Fruit fly (Drosophila melanogaster) whole organism, embryonic: ENCODE data around the gene CG14221.

Experiments used
- Antp ChIP-seq: fragments of 200-800 bp; sonication (Bioruptor generic); optimal IDR thresholded peaks from 3 replicates; lab custom pipeline; 2016; ENCODE audit warnings: missing biosample characterization, missing genetic modification characterization
- BtbVII ChIP-seq: fragments of 200-800 bp; sonication (Bioruptor generic); optimal IDR thresholded peaks from 3 replicates; lab custom pipeline; 2017; ENCODE audit warnings: missing biosample characterization, mild to moderate bottlenecking, missing genetic modification characterization
- CG10543 ChIP-seq: fragments of 200-800 bp; sonication (Bioruptor generic); optimal IDR thresholded peaks from 3 replicates; lab custom pipeline; 2017; ENCODE audit warnings: missing biosample characterization, mild to moderate bottlenecking, missing genetic modification characterization, moderate library complexity
- CG11560 ChIP-seq: fragments of 200-800 bp; sonication (Bioruptor generic); IDR thresholded peaks from 3 replicates; pipeline ENCODE4 v1.3.6; 2022; ENCODE audit warnings: missing biosample characterization, missing genetic modification characterization
- CG12071 ChIP-seq: fragments of 200-800 bp; sonication (Bioruptor generic); optimal IDR thresholded peaks from 3 replicates; lab custom pipeline; 2018; ENCODE audit warnings: missing biosample characterization, mild to moderate bottlenecking, missing genetic modification characterization
- CG1233 ChIP-seq: fragments of 200-800 bp; sonication (Bioruptor generic); optimal IDR thresholded peaks from 4 replicates; lab custom pipeline; 2018; ENCODE audit warnings: missing biosample characterization, mild to moderate bottlenecking, missing genetic modification characterization
- CG15269 ChIP-seq: fragments of 200-800 bp; sonication (Bioruptor generic); optimal IDR thresholded peaks from 2 replicates; lab custom pipeline; 2018; ENCODE audit warnings: missing biosample characterization, mild to moderate bottlenecking, missing genetic modification characterization, moderate library complexity
- CG15696 ChIP-seq: fragments of 200-800 bp; sonication (Bioruptor generic); optimal IDR thresholded peaks from 2 replicates; lab custom pipeline; 2019; ENCODE audit warnings: missing biosample characterization, mild to moderate bottlenecking, missing genetic modification characterization, moderate library complexity
- CG16813 ChIP-seq: fragments of 200-800 bp; sonication (Bioruptor generic); IDR thresholded peaks from 3 replicates; pipeline ENCODE4 v1.3.6; 2022; ENCODE audit warnings: missing biosample characterization, missing genetic modification characterization; ENCODE audit not compliant: partially characterized antibody
- CG17802 ChIP-seq: fragments of 200-800 bp; sonication (Bioruptor generic); optimal IDR thresholded peaks from 2 replicates; lab custom pipeline; 2018; ENCODE audit warnings: missing biosample characterization, mild to moderate bottlenecking, missing genetic modification characterization, moderate library complexity
- CG2678 ChIP-seq: fragments of 200-800 bp; sonication (Bioruptor generic); optimal IDR thresholded peaks from 3 replicates; lab custom pipeline; 2019; ENCODE audit warnings: missing biosample characterization, mild to moderate bottlenecking, missing genetic modification characterization, moderate library complexity
- CG30020 ChIP-seq: fragments of 200-800 bp; optimal IDR thresholded peaks from 2 replicates; lab custom pipeline; 2019; ENCODE audit warnings: missing biosample characterization, mild to moderate bottlenecking, missing genetic modification characterization, moderate library complexity
- CG3065 ChIP-seq: fragments of 200-800 bp; sonication (Bioruptor generic); optimal IDR thresholded peaks from 2 replicates; lab custom pipeline; 2016; ENCODE audit warnings: missing biosample characterization, missing genetic modification characterization
- CG31441 ChIP-seq: fragments of 200-800 bp; sonication (Bioruptor generic); IDR thresholded peaks from 2 replicates; pipeline ENCODE4 v1.3.6; 2022; ENCODE audit warnings: missing biosample characterization, missing genetic modification characterization
- CG4424 ChIP-seq: fragments of 200-800 bp; sonication (Bioruptor generic); optimal IDR thresholded peaks from 3 replicates; lab custom pipeline; 2016; ENCODE audit warnings: missing biosample characterization, missing genetic modification characterization
- CG6813 ChIP-seq: fragments of 200-800 bp; sonication (Bioruptor generic); optimal IDR thresholded peaks from 2 replicates; lab custom pipeline; 2017; ENCODE audit warnings: missing biosample characterization, missing genetic modification characterization, mild to moderate bottlenecking, moderate library complexity, missing genetic modification reagents
- CG7987 ChIP-seq: fragments of 200-800 bp; sonication (Bioruptor generic); optimal IDR thresholded peaks from 2 replicates; lab custom pipeline; 2018; ENCODE audit warnings: missing biosample characterization, mild to moderate bottlenecking, missing genetic modification characterization, moderate library complexity
- Chrac-16 ChIP-seq: fragments of 200-800 bp; sonication (Bioruptor generic); optimal IDR thresholded peaks from 3 replicates; lab custom pipeline; 2016; ENCODE audit warnings: missing biosample characterization, missing genetic modification characterization
- CkIIα-i1 ChIP-seq: fragments of 200-800 bp; sonication (Bioruptor generic); IDR thresholded peaks from 2 replicates; pipeline ENCODE4 v1.3.6; 2022; ENCODE audit warnings: missing biosample characterization, missing genetic modification characterization
- Dad ChIP-seq: fragments of 200-800 bp; sonication (Bioruptor generic); optimal IDR thresholded peaks from 3 replicates; lab custom pipeline; 2016; ENCODE audit warnings: missing biosample characterization, missing genetic modification characterization
- Dref ChIP-seq: fragments of 200-800 bp; sonication (Bioruptor generic); IDR thresholded peaks from 2 replicates; pipeline ENCODE4 v1.3.6; 2022; ENCODE audit warnings: missing biosample characterization, missing genetic modification characterization
- E2f2 ChIP-seq: fragments of 200-800 bp; sonication (Bioruptor generic); IDR thresholded peaks from 2 replicates; pipeline ENCODE4 v1.3.6; 2022; ENCODE audit warnings: missing biosample characterization, missing genetic modification characterization
- Fer1 ChIP-seq: fragments of 200-800 bp; sonication (Bioruptor generic); optimal IDR thresholded peaks from 2 replicates; lab custom pipeline; 2017; ENCODE audit warnings: missing biosample characterization, mild to moderate bottlenecking, missing genetic modification characterization
- HLH4C ChIP-seq: fragments of 200-800 bp; sonication (Bioruptor generic); IDR thresholded peaks from 3 replicates; pipeline ENCODE4 v1.3.6; 2022; ENCODE audit warnings: missing biosample characterization, missing genetic modification characterization; ENCODE audit not compliant: partially characterized antibody
- Hmr ChIP-seq: fragments of 200-800 bp; sonication (Bioruptor generic); optimal IDR thresholded peaks from 3 replicates; lab custom pipeline; 2017; ENCODE audit warnings: mild to moderate bottlenecking, missing biosample characterization, missing genetic modification reagents, missing genetic modification characterization
- Lhr ChIP-seq: fragments of 200-800 bp; sonication (Bioruptor generic); optimal IDR thresholded peaks from 3 replicates; lab custom pipeline; 2017; ENCODE audit warnings: mild to moderate bottlenecking, missing biosample characterization, missing genetic modification reagents, missing genetic modification characterization
- NK7.1 ChIP-seq: fragments of 200-800 bp; sonication (Bioruptor generic); optimal IDR thresholded peaks from 3 replicates; lab custom pipeline; 2016; ENCODE audit warnings: missing biosample characterization, missing genetic modification characterization
- Nf-YB ChIP-seq: fragments of 200-800 bp; sonication (Bioruptor generic); optimal IDR thresholded peaks from 3 replicates; lab custom pipeline; 2019; ENCODE audit warnings: missing biosample characterization, mild to moderate bottlenecking, missing genetic modification characterization, moderate library complexity
- Opbp ChIP-seq: fragments of 200-800 bp; sonication (Bioruptor generic); IDR thresholded peaks from 3 replicates; pipeline ENCODE4 v1.3.6; 2022; ENCODE audit warnings: missing biosample characterization, missing genetic modification characterization; ENCODE audit not compliant: partially characterized antibody
- Ravus ChIP-seq: fragments of 200-800 bp; sonication (Bioruptor generic); IDR thresholded peaks from 2 replicates; pipeline ENCODE4 v1.3.6; 2022; ENCODE audit warnings: missing biosample characterization, missing genetic modification characterization
- Rx ChIP-seq: fragments of 200-800 bp; sonication (Bioruptor generic); IDR thresholded peaks from 2 replicates; pipeline ENCODE4 v1.3.6; 2022; ENCODE audit warnings: missing biosample characterization, missing genetic modification characterization
- Sry-β ChIP-seq: fragments of 200-800 bp; sonication (Bioruptor generic); optimal IDR thresholded peaks from 2 replicates; lab custom pipeline; 2018; ENCODE audit warnings: missing biosample characterization, mild to moderate bottlenecking, missing genetic modification characterization, moderate library complexity
- ap ChIP-seq: fragments of 200-800 bp; sonication (Bioruptor generic); IDR thresholded peaks from 2 replicates; pipeline ENCODE4 v1.3.6; 2022; ENCODE audit warnings: missing biosample characterization, missing genetic modification characterization
- ara ChIP-seq: fragments of 200-800 bp; sonication (Bioruptor generic); IDR thresholded peaks from 2 replicates; pipeline ENCODE4 v1.3.6; 2022; ENCODE audit warnings: missing biosample characterization, missing genetic modification characterization
- ase ChIP-seq: fragments of 200-800 bp; sonication (Bioruptor generic); IDR thresholded peaks from 3 replicates; pipeline ENCODE4 v1.3.6; 2022; ENCODE audit warnings: missing biosample characterization, missing genetic modification characterization
- ash1 ChIP-seq: fragments of 200-800 bp; sonication (Bioruptor generic); optimal IDR thresholded peaks from 2 replicates; lab custom pipeline; 2018; ENCODE audit warnings: missing biosample characterization, mild to moderate bottlenecking, missing genetic modification characterization
- cad ChIP-seq: fragments of >200 bp; optimal IDR thresholded peaks from 2 replicates; lab custom pipeline; 2017; ENCODE audit warnings: missing biosample characterization, missing genetic modification characterization
- dpn ChIP-seq, 2 experiments: fragments of 200-800 bp; sonication (Bioruptor generic); optimal IDR thresholded peaks; 3 replicates each; lab custom pipeline; 2016; ENCODE audit warnings: missing biosample characterization in 2 of 2, missing genetic modification characterization in 2 of 2
- esg ChIP-seq: fragments of 200-800 bp; sonication (Bioruptor generic); conservative IDR thresholded peaks from 2 replicates; pipeline ENCODE4 v1.3.6; 2022; ENCODE audit warnings: missing biosample characterization, missing genetic modification characterization
- fd96Cb ChIP-seq: fragments of 200-800 bp; sonication (Bioruptor generic); optimal IDR thresholded peaks from 2 replicates; lab custom pipeline; 2018; ENCODE audit warnings: missing biosample characterization, mild to moderate bottlenecking, missing genetic modification characterization, moderate library complexity
- gcm ChIP-seq: fragments of 200-800 bp; sonication (Bioruptor generic); optimal IDR thresholded peaks from 2 replicates; lab custom pipeline; 2019; ENCODE audit warnings: missing biosample characterization, mild to moderate bottlenecking, missing genetic modification characterization, moderate library complexity
- gsb-n ChIP-seq: fragments of 200-800 bp; sonication (Bioruptor generic); optimal IDR thresholded peaks from 3 replicates; lab custom pipeline; 2018; ENCODE audit warnings: missing biosample characterization, mild to moderate bottlenecking, missing genetic modification characterization
- gt ChIP-seq: fragments of 200-800 bp; sonication (Bioruptor generic); IDR thresholded peaks from 2 replicates; pipeline ENCODE4 v1.3.6; 2022; ENCODE audit warnings: missing biosample characterization, missing genetic modification characterization
- hth ChIP-seq: fragments of >200 bp; optimal IDR thresholded peaks from 2 replicates; lab custom pipeline; 2017; ENCODE audit warnings: inconsistent platforms
- lbe ChIP-seq: fragments of 200-800 bp; sonication (Bioruptor generic); optimal IDR thresholded peaks from 2 replicates; lab custom pipeline; 2016; ENCODE audit warnings: missing biosample characterization, mild to moderate bottlenecking, missing genetic modification characterization
- nerfin-1 ChIP-seq: fragments of 200-800 bp; sonication (Bioruptor generic); optimal IDR thresholded peaks from 3 replicates; lab custom pipeline; 2019; ENCODE audit warnings: missing biosample characterization, mild to moderate bottlenecking, missing genetic modification characterization, moderate library complexity
- org-1 ChIP-seq: fragments of 200-800 bp; sonication (Bioruptor generic); optimal IDR thresholded peaks from 2 replicates; lab custom pipeline; 2017; ENCODE audit warnings: missing biosample characterization, missing genetic modification characterization
- rib ChIP-seq: fragments of 200-800 bp; sonication (Bioruptor generic); IDR thresholded peaks from 2 replicates; pipeline ENCODE4 v1.3.6; 2022; ENCODE audit warnings: missing biosample characterization, missing genetic modification characterization
- schlank ChIP-seq: fragments of 200-800 bp; sonication (Bioruptor generic); optimal IDR thresholded peaks from 2 replicates; lab custom pipeline; 2018; ENCODE audit warnings: missing biosample characterization, mild to moderate bottlenecking, missing genetic modification characterization
- usp ChIP-seq: fragments of >200 bp; optimal IDR thresholded peaks from 2 replicates; lab custom pipeline; 2017; ENCODE audit warnings: missing biosample characterization, missing genetic modification characterization
- zen2 ChIP-seq: fragments of 200-800 bp; sonication (Bioruptor generic); IDR thresholded peaks from 3 replicates; pipeline ENCODE4 v1.3.6; 2022; ENCODE audit warnings: missing biosample characterization, missing genetic modification characterization; ENCODE audit not compliant: partially characterized antibody

The CG14221 gene

DNA sequence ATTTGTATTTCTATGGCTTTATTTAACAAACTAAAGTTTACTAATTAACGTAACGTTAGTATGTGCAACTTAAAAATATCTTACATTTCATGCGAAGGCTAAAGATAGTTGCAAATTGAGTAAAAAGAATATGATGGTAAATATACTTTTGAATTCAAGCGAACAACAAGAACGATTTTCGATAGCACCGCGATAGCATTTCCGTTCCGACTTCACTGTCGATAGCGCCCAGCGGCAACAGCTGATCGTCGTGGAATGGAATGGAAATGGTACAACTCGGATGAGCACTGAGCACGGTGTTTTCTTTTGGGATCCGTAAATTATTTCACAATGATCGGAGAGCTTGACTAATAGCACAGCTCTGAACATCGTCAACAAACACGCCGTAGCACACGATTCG, 7.6 kb downstream of the CG14221 start (continued):
- TF ChIP-seq Antp, result no peak
- no peak for TF ChIP-seq CG11560 (tag; lab: Robert Waterston, UW)
- TF ChIP-seq CG1233 (GFP tag; lab: Kevin White, UChicago), result peak; percentile 71
- TF ChIP-seq NK7.1, result peak; percentile 38
- 0 out of 3 replicates have a peak, but pooled peaks have one; percentile 33 for TF ChIP-seq CG16813
- no peak for TF ChIP-seq CG15269 (tag; lab: Kevin White, UChicago)
- TF ChIP-seq BtbVII (GFP tag; lab: Kevin White, UChicago), result peak; percentile 59
- peak; percentile 74 for TF ChIP-seq Dref (GFP tag; lab: Robert Waterston, UW)
- TF ChIP-seq Opbp, result peak; percentile 17; the same call in 1 of the 3 replicates
- TF ChIP-seq zen2 (GFP tag; lab: Robert Waterston, UW), result peak; percentile 64; the same call in 2 of the 3 replicates
- TF ChIP-seq Lhr, result peak; percentile 13
- TF ChIP-seq nerfin-1, result peak; percentile 54
- no peak for TF ChIP-seq esg (GFP tag; lab: Robert Waterston, UW)
- TF ChIP-seq HLH4C, result 0 out of 3 replicates have a peak, but pooled peaks have one; percentile 43
- TF ChIP-seq CG4424, result peak; percentile 21
- TF ChIP-seq CG31441 (GFP tag; lab: Robert Waterston, UW), result no peak; the same call in 1 of the 2 replicates
- TF ChIP-seq gcm (GFP tag; lab: Kevin White, UChicago), result peak; percentile 69
- TF ChIP-seq CG17802, result no peak
- TF ChIP-seq Chrac-16, result no peak
- no peak for TF ChIP-seq usp (GFP tag; lab: Kevin White, UChicago)
- peak; percentile 91 for TF ChIP-seq CG7987
- TF ChIP-seq E2f2 (GFP tag; lab: Robert Waterston, UW), result peak; percentile 83
- peak; percentile 84 for TF ChIP-seq Fer1
- peak; percentile 76 for TF ChIP-seq CG6813 (GFP tag; lab: Kevin White, UChicago)
- no peak for TF ChIP-seq CG3065 (GFP tag; lab: Kevin White, UChicago)
- TF ChIP-seq lbe (GFP tag; lab: Kevin White, UChicago), result peak; percentile 40
- TF ChIP-seq ara (GFP tag; lab: Robert Waterston, UW), result no peak
- TF ChIP-seq Nf-YB (GFP tag; lab: Kevin White, UChicago), result peak; percentile 58
- no peak for TF ChIP-seq rib (GFP tag; lab: Robert Waterston, UW)
- no peak for TF ChIP-seq ase (GFP tag; lab: Robert Waterston, UW)
- peak in 1 of 2 experiments; percentile 43 for TF ChIP-seq dpn (GFP tag; optimal IDR thresholded peaks at IDR 0.05; lab: Kevin White, UChicago)
- TF ChIP-seq CkIIα-i1 (GFP tag; lab: Robert Waterston, UW), result no peak
- no peak for TF ChIP-seq gt (GFP tag; lab: Robert Waterston, UW)
- TF ChIP-seq Ravus, result no peak
- peak; percentile 29 for TF ChIP-seq org-1
- TF ChIP-seq hth, result no peak
- peak; percentile 9 for TF ChIP-seq Dad (GFP tag; lab: Kevin White, UChicago)
- TF ChIP-seq ash1, result peak; percentile 30
- TF ChIP-seq Sry-β (GFP tag; lab: Kevin White, UChicago), result no peak
- peak; percentile 75 for TF ChIP-seq Hmr (GFP tag; lab: Kevin White, UChicago)
- TF ChIP-seq CG2678, result no peak
- no peak for TF ChIP-seq Rx (GFP tag; lab: Robert Waterston, UW)
- peak; percentile 44 for TF ChIP-seq CG30020 (tag; lab: Kevin White, UChicago)
- TF ChIP-seq CG15696 (tag; lab: Kevin White, UChicago), result no peak
- TF ChIP-seq fd96Cb (tag; lab: Kevin White, UChicago), result no peak
- TF ChIP-seq ap (GFP tag; lab: Robert Waterston, UW), result 0 out of 2 replicates have a peak, but pooled peaks have one; percentile 9
- peak; percentile 30 for TF ChIP-seq gsb-n
- peak; percentile 68 for TF ChIP-seq CG10543
- peak; percentile 71 for TF ChIP-seq schlank (tag; lab: Kevin White, UChicago)
- peak; percentile 82 for TF ChIP-seq CG12071
- no peak for TF ChIP-seq cad
